Worm (Caenorhabditis elegans) whole organism, late embryonic: Measurements from ENCODE around the gene cyp-35B3.

Experiments
- K09A11.1 ChIP-seq: sonication (generic microtip); optimal IDR thresholded peaks from 2 replicates; lab custom pipeline; 2017; ENCODE audit warnings: antibody characterized with exemption, mild to moderate bottlenecking, missing genetic modification characterization, missing compliant biosample characterization; ENCODE audit not compliant: insufficient read depth
- ama-1 ChIP-seq: fragments of 150-350 bp; optimal IDR thresholded peaks from 2 replicates; lab custom pipeline; 2014
- ceh-34 ChIP-seq: sonication (generic microtip); optimal IDR thresholded peaks from 2 replicates; lab custom pipeline; 2016; ENCODE audit warnings: mild to moderate bottlenecking, missing genetic modification characterization, missing compliant biosample characterization
- ceh-45 ChIP-seq: fragments of 200-800 bp; sonication (Bioruptor generic); IDR thresholded peaks from 2 replicates; pipeline ENCODE4 v1.3.6; 2022; ENCODE audit warnings: missing genetic modification reagents, missing genetic modification characterization, missing compliant biosample characterization
- dve-1 ChIP-seq: sonication (generic microtip); optimal IDR thresholded peaks from 2 replicates; lab custom pipeline; 2017; ENCODE audit warnings: antibody characterized with exemption, mild to moderate bottlenecking, missing genetic modification characterization, missing compliant biosample characterization
- lin-11 ChIP-seq: fragments of 200-800 bp; sonication (Bioruptor generic); optimal IDR thresholded peaks from 2 replicates; lab custom pipeline; 2018; ENCODE audit warnings: mild to moderate bottlenecking, missing genetic modification characterization, missing compliant biosample characterization
- nfya-1 ChIP-seq: sonication (generic microtip); optimal IDR thresholded peaks from 2 replicates; lab custom pipeline; 2017; ENCODE audit warnings: missing genetic modification characterization, mild to moderate bottlenecking, missing compliant biosample characterization, antibody characterized with exemption, moderate library complexity
- pqm-1 ChIP-seq: sonication (generic microtip); optimal IDR thresholded peaks from 2 replicates; lab custom pipeline; 2016; ENCODE audit warnings: missing genetic modification characterization, missing compliant biosample characterization
- rnt-1 ChIP-seq: sonication (generic microtip); optimal IDR thresholded peaks from 2 replicates; lab custom pipeline; 2016; ENCODE audit warnings: missing genetic modification characterization, missing compliant biosample characterization
- sox-4 ChIP-seq: sonication (generic microtip); optimal IDR thresholded peaks from 2 replicates; lab custom pipeline; 2017; ENCODE audit warnings: mild to moderate bottlenecking, missing genetic modification characterization, inconsistent platforms, missing compliant biosample characterization

DNA sequence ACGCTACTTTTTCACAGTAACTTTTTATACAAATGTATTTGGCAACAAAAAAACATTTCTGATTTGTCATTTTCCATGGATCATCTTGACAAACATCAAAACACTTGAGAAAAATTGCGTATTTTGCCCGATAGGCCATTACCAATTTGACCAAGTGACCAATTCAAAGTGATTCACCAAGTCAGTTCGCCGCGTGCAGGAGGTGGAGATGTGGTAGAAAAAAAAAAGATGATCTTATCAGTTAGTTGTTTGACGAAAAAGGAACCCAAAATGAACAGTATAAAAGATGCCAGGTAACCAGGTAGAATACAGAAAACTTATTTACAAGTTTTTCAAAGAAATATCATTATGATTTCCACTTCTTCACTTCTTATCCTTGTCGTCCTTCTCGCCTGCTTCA is 43.9 kb downstream of the cyp-35B3 start, which contains the start of gene nlp-27:
- TF ChIP-seq dve-1 (tag; lab: Kevin White, UChicago) = no peak
- no peak for TF ChIP-seq nfya-1 (tag; lab: Kevin White, UChicago)
- TF ChIP-seq rnt-1 (tag; lab: Kevin White, UChicago) = no peak
- no peak for TF ChIP-seq K09A11.1 (tag; lab: Kevin White, UChicago)
- no peak for TF ChIP-seq lin-11 (tag; lab: Kevin White, UChicago)
- no peak for TF ChIP-seq ama-1 (lab: Kevin White, UChicago)
- TF ChIP-seq sox-4 (tag; lab: Kevin White, UChicago) = no peak
- TF ChIP-seq ceh-45 (GFP tag; lab: Robert Waterston, UW) = no peak
- no peak for TF ChIP-seq ceh-34 (tag; lab: Kevin White, UChicago)
- TF ChIP-seq pqm-1 = no peak
